Fruit fly (Drosophila melanogaster): ENCODE data around the gene Nedd8.

Nedd8 gene

DNA sequence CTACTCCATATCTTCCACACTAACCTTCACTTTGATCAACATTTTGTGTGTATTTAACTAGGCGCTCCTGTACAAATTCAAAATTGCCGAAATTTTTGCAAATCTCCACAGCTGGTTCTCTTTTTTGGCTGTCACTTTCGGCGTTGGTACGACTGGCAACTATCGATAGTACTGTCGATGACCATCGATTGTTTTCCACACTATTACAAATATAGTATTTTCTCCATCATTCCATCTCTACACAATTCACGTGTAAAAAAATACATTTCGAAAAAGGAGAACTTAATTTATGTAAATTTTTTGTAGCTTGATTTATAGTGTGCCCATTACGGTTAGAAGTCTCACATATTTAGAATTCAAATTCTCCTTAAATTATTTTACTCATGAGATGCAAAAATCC is at the start of gene Nedd8:
Gene Nedd8, minus strand, starts transcription at position 164 of the 400 bp plus-strand sequence.
- TF ChIP-seq EcR (GFP tag; optimal IDR thresholded peaks at IDR 0.05) (no peak), psq (optimal IDR thresholded peaks at IDR 0.05) (no peak), CG8478 (optimal IDR thresholded peaks at IDR 0.05) (no peak), Dll (optimal IDR thresholded peaks at IDR 0.05) (no peak), usp (GFP tag; optimal IDR thresholded peaks at IDR 0.05) (no peak), pan (optimal IDR thresholded peaks at IDR 0.05) (no peak)

DNA sequence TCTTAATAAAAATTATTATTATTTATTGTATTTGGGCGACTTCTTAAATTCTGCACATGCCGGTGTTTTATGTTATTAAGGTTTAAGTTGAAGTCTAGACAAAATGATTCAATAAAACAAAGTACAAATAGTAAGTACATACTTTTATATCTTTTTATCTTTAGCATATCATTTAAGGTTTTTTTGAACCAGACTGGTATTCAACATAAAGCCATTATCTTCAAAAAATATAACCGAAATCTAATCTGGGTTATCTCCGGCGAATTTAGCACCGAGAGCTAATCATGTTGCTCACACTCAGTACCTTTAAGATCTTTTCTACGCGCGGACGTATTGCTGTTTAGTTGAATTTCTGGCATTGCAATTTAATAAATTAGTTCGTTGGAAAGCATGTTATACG is 45.5 kb upstream of the Nedd8 start, which contains the start of gene CG31792:
Gene CG31792, plus strand, starts transcription at position 301 of the 400 bp plus-strand sequence.
- TF ChIP-seq Dll (optimal IDR thresholded peaks at IDR 0.05) (no peak), EcR (GFP tag; optimal IDR thresholded peaks at IDR 0.05) (no peak), CG8478 (optimal IDR thresholded peaks at IDR 0.05) (no peak), usp (GFP tag; optimal IDR thresholded peaks at IDR 0.05) (no peak), psq (optimal IDR thresholded peaks at IDR 0.05) (no peak)

DNA sequence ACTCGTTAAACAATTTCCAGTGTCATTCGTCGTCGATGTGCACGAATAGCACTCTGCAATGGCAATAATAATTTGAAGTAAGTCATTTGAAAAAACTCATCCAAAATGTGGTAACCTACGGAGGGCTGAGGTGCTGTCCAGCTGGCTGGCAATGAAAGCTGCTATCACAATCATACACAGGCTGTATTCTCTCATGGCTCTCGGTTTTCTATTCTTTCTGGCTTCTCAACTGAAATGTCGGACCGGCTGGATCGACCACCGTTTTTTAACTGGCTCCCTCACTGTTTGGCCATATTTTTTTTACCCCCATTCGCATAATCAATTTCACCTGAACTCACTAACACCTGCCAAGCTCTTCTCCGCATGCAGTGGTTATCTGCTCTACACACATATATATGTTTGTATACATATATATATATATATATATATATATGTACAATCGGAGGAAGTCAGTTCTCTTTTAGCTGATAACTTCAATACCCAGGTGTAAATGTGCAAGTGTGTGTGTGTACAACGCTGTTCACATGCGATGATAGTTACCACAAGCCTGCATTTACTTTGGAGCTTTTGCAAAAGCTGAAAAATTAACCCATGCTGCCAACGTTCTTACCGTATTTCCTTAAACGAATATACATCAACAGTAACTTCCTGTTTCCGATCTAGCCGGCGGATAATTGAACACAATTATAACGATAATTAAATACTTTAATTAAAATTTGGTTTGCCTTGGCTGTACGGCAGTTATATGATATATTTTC is 44.2 kb upstream of the Nedd8 start, which contains the start of gene CG10650:
Gene CG10650, minus strand, starts transcription at position 275 of the 758 bp plus-strand sequence.
- TF ChIP-seq EcR (GFP tag; optimal IDR thresholded peaks at IDR 0.05) (no peak), usp (GFP tag; optimal IDR thresholded peaks at IDR 0.05) (no peak), CG8478 (optimal IDR thresholded peaks at IDR 0.05) (no peak), pan (optimal IDR thresholded peaks at IDR 0.05) (no peak), psq (optimal IDR thresholded peaks at IDR 0.05) (no peak), Dll (optimal IDR thresholded peaks at IDR 0.05) (no peak)

DNA sequence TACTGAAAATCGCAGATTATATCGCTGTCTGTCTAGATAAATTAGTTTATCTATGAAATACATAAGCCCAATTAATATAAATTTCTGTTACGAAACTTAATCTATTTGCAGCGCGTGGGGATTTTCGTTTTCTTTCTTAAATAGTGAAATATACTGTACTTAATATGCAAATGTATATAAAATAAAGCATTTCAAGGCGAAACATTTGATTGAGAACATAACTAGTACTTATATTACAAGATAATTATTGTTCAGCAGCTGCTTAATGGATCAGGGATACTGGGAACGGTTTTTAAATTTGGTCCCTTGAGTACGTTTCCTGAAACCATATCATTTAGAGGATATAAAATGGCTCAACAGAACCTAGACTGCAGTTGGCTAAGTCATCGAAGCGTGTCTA is 40.6 kb upstream of the Nedd8 start, which contains the start of gene CG46465:
Gene CG46465, plus strand, starts transcription at position 301 of the 400 bp plus-strand sequence.
- TF ChIP-seq Dll (optimal IDR thresholded peaks at IDR 0.05), result no peak
- no peak for TF ChIP-seq pan (optimal IDR thresholded peaks at IDR 0.05)
- TF ChIP-seq CG8478 (optimal IDR thresholded peaks at IDR 0.05), result no peak
- TF ChIP-seq usp (GFP tag; optimal IDR thresholded peaks at IDR 0.05), result no peak
- no peak for TF ChIP-seq EcR (GFP tag; optimal IDR thresholded peaks at IDR 0.05)
- no peak for TF ChIP-seq psq (optimal IDR thresholded peaks at IDR 0.05)

DNA sequence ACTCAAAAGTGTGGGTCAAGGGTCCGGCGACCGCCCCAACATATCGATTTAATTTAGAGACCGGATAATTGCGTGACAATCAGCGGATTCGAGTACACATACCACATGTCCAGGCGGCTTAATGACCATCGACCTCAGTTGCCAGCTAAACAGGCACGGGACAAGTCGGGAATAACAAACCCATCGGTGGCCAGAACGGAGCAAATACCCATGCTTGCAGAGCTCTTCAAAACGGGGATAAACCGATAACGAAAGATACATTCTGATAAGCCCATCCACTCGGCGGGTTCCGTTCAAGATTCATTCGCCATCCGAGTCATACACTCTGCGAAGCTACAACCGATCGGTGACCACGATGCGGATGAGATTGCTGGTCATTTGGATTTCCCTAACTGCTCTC is 39.1 kb upstream of the Nedd8 start, which contains the start of gene CG15169:
Gene CG15169, plus strand, starts transcription at position 301 of the 400 bp plus-strand sequence.
- no peak for TF ChIP-seq CG8478 (optimal IDR thresholded peaks at IDR 0.05)

DNA sequence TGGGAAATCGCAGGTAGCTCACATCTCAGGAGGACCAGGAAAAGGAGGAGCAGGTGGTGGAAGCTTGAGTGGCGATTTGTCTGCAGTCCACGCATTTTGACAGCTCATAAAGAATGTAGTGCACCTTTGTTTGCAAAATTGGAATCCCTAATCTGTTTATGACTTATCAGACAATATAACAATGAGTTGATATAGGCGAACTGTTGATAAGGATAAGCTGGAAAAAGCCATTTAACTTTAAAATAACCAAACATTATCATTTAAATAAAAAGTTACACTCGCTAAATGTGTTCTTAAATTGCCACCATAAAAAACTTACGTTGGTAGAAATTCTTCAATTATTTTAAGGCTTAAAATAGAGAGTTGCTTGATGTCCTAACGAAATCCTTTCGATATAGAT is 38.5 kb upstream of the Nedd8 start, which contains the start of gene CG15170:
Gene CG15170, minus strand, starts transcription at position 101 of the 400 bp plus-strand sequence.
- TF ChIP-seq usp (GFP tag; optimal IDR thresholded peaks at IDR 0.05), result no peak
- no peak for TF ChIP-seq psq (optimal IDR thresholded peaks at IDR 0.05)
- TF ChIP-seq EcR (GFP tag; optimal IDR thresholded peaks at IDR 0.05), result no peak
- no peak for TF ChIP-seq pan (optimal IDR thresholded peaks at IDR 0.05)
- TF ChIP-seq CG8478 (optimal IDR thresholded peaks at IDR 0.05), result no peak
- TF ChIP-seq Dll (optimal IDR thresholded peaks at IDR 0.05), result no peak

DNA sequence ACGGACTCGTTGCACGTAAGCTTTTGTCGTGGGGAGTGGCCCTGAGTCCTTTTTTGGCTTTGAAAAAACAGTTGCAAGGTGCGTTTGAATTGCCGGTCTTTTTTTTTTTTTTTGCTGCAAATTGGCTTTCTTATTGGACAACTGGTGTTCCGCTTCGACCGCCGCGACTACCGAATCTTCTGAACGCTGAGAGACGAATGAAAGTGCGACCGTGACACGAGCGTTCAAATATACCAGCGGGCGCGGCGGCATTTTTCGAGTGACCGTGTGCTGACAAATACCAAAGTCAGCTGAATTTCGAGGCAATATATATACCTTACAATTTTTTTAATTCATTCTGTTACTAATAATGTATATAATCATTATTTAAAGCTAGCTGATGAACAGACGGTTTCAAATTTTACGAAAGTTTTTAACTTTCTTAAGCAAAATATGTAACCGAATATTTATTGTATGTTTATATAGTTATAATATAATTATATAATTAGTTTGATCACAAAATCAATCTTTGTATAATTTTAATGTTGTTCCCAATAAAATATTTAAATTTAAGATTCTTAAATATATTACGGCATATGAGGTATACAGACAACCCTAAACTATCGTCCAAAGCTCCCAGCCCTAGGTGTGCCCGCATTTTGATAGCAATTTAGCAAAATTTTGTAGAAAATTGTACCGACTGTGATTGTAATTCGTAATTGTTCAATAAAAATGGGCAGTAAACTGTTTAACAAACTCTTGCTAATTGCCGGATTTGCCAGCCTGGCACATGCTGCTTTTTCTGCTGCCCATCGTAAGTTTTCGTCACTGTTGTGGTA is 35.6 kb upstream of the Nedd8 start, which contains the start of the genes Swip-1 and EMC5:
Gene Swip-1, minus strand, starts transcription at position 203 of the 818 bp plus-strand sequence.
Gene EMC5, plus strand, starts transcription at position 630 of the 818 bp plus-strand sequence.
- TF ChIP-seq EcR (GFP tag; optimal IDR thresholded peaks at IDR 0.05) (no peak), usp (GFP tag; optimal IDR thresholded peaks at IDR 0.05) (no peak), CG8478 (optimal IDR thresholded peaks at IDR 0.05) (no peak), pan (optimal IDR thresholded peaks at IDR 0.05) (no peak), psq (optimal IDR thresholded peaks at IDR 0.05) (no peak), Dll (optimal IDR thresholded peaks at IDR 0.05) (no peak)

DNA sequence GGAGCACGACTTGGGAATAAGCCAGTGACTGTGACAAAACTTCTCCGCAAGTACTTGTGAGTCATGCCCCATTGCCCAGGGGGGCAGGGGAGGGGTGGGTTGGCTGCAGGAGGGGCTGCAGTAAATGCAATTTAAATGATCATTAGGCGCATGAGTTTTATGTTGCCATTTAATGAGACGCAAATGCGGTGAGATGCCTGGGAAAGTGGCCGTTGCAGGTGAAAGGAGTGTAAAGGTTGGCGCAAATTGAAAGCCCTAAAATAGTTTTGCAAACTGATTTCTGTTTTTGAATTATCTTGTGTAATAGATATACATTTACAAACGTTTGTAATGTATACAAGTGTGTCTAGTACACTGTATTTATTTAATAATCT is 34.5 kb upstream of the Nedd8 start:
- TF ChIP-seq psq (optimal IDR thresholded peaks at IDR 0.05) (no peak), EcR (GFP tag; optimal IDR thresholded peaks at IDR 0.05) (no peak), pan (optimal IDR thresholded peaks at IDR 0.05) (no peak), Dll (optimal IDR thresholded peaks at IDR 0.05) (no peak), CG8478 (optimal IDR thresholded peaks at IDR 0.05) (no peak), usp (GFP tag; optimal IDR thresholded peaks at IDR 0.05) (no peak)

DNA sequence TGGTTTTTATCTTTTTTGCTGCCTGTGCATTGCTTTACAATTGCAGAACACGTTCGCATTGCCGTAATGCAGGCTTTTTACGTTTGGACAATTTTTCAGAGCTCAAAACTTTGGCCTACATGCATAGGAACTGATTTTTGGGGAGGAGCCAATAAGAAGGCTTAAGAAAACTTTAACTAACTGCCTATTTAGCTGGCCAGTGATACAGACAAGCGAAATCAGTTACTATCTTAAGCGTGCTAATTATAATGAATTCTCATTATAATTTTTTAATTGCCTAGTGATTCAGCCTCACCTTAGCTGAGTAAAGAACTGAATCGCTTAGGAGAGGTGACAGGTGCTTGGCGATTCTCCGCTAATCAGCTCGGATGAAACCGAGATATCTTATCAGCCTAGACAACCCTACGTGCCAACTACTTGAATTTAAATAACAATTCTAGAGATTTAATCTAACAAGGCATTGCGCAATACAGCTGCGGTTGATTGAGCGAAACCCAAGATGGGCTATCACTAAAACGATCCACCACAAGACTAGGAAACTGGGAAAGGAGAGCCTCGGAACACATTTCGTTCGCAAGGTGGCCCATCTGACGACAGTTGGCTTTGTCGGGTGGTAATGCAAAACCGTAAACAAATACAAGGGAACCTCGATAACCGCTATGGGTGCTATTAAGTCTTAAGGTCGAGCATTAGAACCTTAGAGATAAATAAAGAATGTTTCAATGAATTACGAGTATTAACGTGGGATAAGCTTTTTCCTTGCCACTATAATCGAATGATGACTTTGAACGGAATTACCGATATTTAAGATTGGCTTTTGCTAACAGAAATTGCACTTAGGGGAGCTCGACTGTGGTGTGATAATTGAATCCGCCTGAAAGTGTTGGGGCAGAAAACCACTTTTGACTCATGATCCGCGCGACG is 33.8 kb upstream of the Nedd8 start:
- no peak for TF ChIP-seq psq (optimal IDR thresholded peaks at IDR 0.05)
- no peak for TF ChIP-seq CG8478 (optimal IDR thresholded peaks at IDR 0.05)
- TF ChIP-seq usp (GFP tag; optimal IDR thresholded peaks at IDR 0.05), result no peak
- no peak for TF ChIP-seq Dll (optimal IDR thresholded peaks at IDR 0.05)
- no peak for TF ChIP-seq pan (optimal IDR thresholded peaks at IDR 0.05)
- no peak for TF ChIP-seq EcR (GFP tag; optimal IDR thresholded peaks at IDR 0.05)

DNA sequence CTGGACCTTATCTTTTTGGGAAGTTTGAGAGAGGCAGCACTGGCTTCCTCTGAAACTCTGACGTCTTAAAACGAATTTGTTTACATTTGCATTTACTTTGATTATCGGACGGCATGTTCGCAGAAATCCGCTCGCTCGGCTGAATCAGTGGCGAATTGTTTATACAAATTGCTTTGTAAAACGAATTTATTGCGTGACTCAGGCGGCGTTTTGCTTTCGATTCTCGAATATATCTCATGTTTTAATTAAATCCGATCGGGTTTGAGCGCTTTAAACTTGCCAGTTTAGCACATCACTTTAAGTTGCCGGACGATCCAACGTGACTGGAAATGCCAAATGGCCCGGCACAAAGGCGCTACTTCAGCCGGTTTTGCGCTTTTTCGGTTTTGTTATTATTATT is 32.5 kb upstream of the Nedd8 start:
- no peak for TF ChIP-seq pan (optimal IDR thresholded peaks at IDR 0.05)
- no peak for TF ChIP-seq usp (GFP tag; optimal IDR thresholded peaks at IDR 0.05)
- no peak for TF ChIP-seq CG8478 (optimal IDR thresholded peaks at IDR 0.05)
- no peak for TF ChIP-seq Dll (optimal IDR thresholded peaks at IDR 0.05)
- no peak for TF ChIP-seq psq (optimal IDR thresholded peaks at IDR 0.05)
- no peak for TF ChIP-seq EcR (GFP tag; optimal IDR thresholded peaks at IDR 0.05)

Data from whole organism.